Worm (Caenorhabditis elegans) whole organism, late embryonic: ENCODE data around the gene dagl-2.

ENCODE experiments used
- C08G9.2 ChIP-seq: sonication (generic microtip); optimal IDR thresholded peaks from 2 replicates; lab custom pipeline; 2016; ENCODE audit warnings: mild to moderate bottlenecking, missing genetic modification characterization, moderate library complexity, missing compliant biosample characterization
- K09A11.1 ChIP-seq: sonication (generic microtip); optimal IDR thresholded peaks from 2 replicates; lab custom pipeline; 2017; ENCODE audit warnings: antibody characterized with exemption, mild to moderate bottlenecking, missing genetic modification characterization, missing compliant biosample characterization; ENCODE audit not compliant: insufficient read depth
- ahr-1 ChIP-seq: sonication (generic microtip); optimal IDR thresholded peaks from 2 replicates; lab custom pipeline; 2016; ENCODE audit warnings: missing genetic modification characterization, missing compliant biosample characterization
- ceh-19 ChIP-seq: fragments of 200-800 bp; sonication (Bioruptor generic); optimal IDR thresholded peaks from 2 replicates; lab custom pipeline; 2018; ENCODE audit warnings: mild to moderate bottlenecking, missing genetic modification characterization, missing compliant biosample characterization
- ceh-34 ChIP-seq: sonication (generic microtip); optimal IDR thresholded peaks from 2 replicates; lab custom pipeline; 2016; ENCODE audit warnings: mild to moderate bottlenecking, missing genetic modification characterization, missing compliant biosample characterization
- dve-1 ChIP-seq: sonication (generic microtip); optimal IDR thresholded peaks from 2 replicates; lab custom pipeline; 2017; ENCODE audit warnings: antibody characterized with exemption, mild to moderate bottlenecking, missing genetic modification characterization, missing compliant biosample characterization
- ets-4 ChIP-seq: sonication (generic microtip); optimal IDR thresholded peaks from 2 replicates; lab custom pipeline; 2016; ENCODE audit warnings: missing genetic modification characterization, missing compliant biosample characterization
- eyg-1 ChIP-seq: sonication (generic microtip); optimal IDR thresholded peaks from 2 replicates; lab custom pipeline; 2016; ENCODE audit warnings: missing genotype, missing genetic modification characterization, missing compliant biosample characterization
- fax-1 ChIP-seq: sonication (generic microtip); optimal IDR thresholded peaks from 2 replicates; lab custom pipeline; 2016; ENCODE audit warnings: missing genotype, missing genetic modification characterization, missing compliant biosample characterization
- hlh-8 ChIP-seq: sonication (generic microtip); optimal IDR thresholded peaks from 2 replicates; lab custom pipeline; 2016; ENCODE audit warnings: missing genotype, missing genetic modification characterization, missing compliant biosample characterization
- madf-2 ChIP-seq: sonication (generic microtip); optimal IDR thresholded peaks from 2 replicates; lab custom pipeline; 2017; ENCODE audit warnings: missing genetic modification characterization, missing compliant biosample characterization
- pat-9 ChIP-seq: fragments of 200-800 bp; sonication (Bioruptor generic); optimal IDR thresholded peaks from 2 replicates; lab custom pipeline; 2018; ENCODE audit warnings: mild to moderate bottlenecking, missing genetic modification characterization, moderate library complexity, missing compliant biosample characterization
- sox-4 ChIP-seq: sonication (generic microtip); optimal IDR thresholded peaks from 2 replicates; lab custom pipeline; 2017; ENCODE audit warnings: mild to moderate bottlenecking, missing genetic modification characterization, inconsistent platforms, missing compliant biosample characterization
- ttx-3 ChIP-seq: sonication (generic microtip); optimal IDR thresholded peaks from 2 replicates; lab custom pipeline; 2016; ENCODE audit warnings: missing genetic modification reagents, missing genetic modification characterization, missing compliant biosample characterization
- zip-5 ChIP-seq: sonication (generic microtip); optimal IDR thresholded peaks from 2 replicates; lab custom pipeline; 2016; ENCODE audit warnings: missing genetic modification characterization, missing compliant biosample characterization

Gene dagl-2

DNA sequence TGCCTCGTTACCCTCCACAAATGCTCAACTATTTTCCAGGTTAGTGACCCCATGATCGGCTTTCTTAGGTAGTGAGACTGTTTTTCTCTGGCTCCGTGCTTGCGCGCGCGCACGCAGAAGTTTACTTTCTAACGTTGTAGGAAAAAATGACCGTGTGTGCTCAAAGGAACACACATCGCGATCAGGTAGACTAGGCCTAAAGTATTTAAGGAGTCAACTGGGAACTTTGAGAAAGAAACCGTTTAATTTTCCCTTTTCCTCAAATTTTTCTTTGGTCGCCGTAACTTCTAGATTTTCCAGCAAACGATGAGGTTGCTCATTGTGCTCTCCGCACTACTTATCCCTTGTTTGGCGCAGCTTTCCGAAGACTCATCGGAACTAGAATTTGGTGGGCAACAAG is 42.7 kb downstream of the dagl-2 start, which contains the start of gene idpp-1:
Gene idpp-1, plus strand, starts transcription at position 301 of the 400 bp plus-strand sequence.
- TF ChIP-seq K09A11.1 (tag; lab: Kevin White, UChicago) (no peak), eyg-1 (tag; lab: Kevin White, UChicago) (no peak), ahr-1 (tag; lab: Kevin White, UChicago) (no peak), hlh-8 (no peak), ttx-3 (no peak), ceh-19 (no peak), pat-9 (tag; lab: Kevin White, UChicago) (no peak)

- no peak for TF ChIP-seq ceh-19
- TF ChIP-seq ceh-34: no peak
- no peak for TF ChIP-seq zip-5 (tag; lab: Kevin White, UChicago)
- no peak for TF ChIP-seq madf-2 (tag; lab: Kevin White, UChicago)
- TF ChIP-seq sox-4: no peak
- no peak for TF ChIP-seq dve-1 (tag; lab: Kevin White, UChicago)
- no peak for TF ChIP-seq K09A11.1 (tag; lab: Kevin White, UChicago)
- no peak for TF ChIP-seq fax-1 (tag; lab: Kevin White, UChicago)
- TF ChIP-seq ets-4 (tag; lab: Kevin White, UChicago): no peak
- TF ChIP-seq C08G9.2: no peak
- TF ChIP-seq, all 69 proteins: peak for 0
These were observed 54.4 kb downstream of the dagl-2 start for ce11 chrIII:728694-729093.
